Worm (Caenorhabditis elegans): ENCODE data around the gene ZK622.5.

Gene ZK622.5

ce11 chrII:5330206-5330686, 41.0 kb downstream of the ZK622.5 start (continued):
- TF ChIP-seq Y53F4B.3 (GFP tag; IDR thresholded peaks at IDR 0.05) (no peak), cebp-1 (GFP tag; IDR thresholded peaks at IDR 0.05) (peak; percentile 77), cebp-1 (tag; optimal IDR thresholded peaks at IDR 0.05) (peak; percentile 94), rpc-1 (optimal IDR thresholded peaks at IDR 0.05) (no peak), rpc-1 (tag; optimal IDR thresholded peaks at IDR 0.05) (no peak), Y79H2A.3 (GFP tag; conservative IDR thresholded peaks at IDR 0.05) (no peak), mxl-1 (tag; optimal IDR thresholded peaks at IDR 0.05) (no peak), lin-35 (GFP tag; optimal IDR thresholded peaks at IDR 0.05) (peak in 1 of 3 experiments; percentile 18), gei-17 (GFP tag; optimal IDR thresholded peaks at IDR 0.05) (no peak), F55B11.4 (tag; optimal IDR thresholded peaks at IDR 0.05; ENCODE audit: borderline replicate concordance, insufficient read depth) (no peak), sptf-2 (GFP tag; optimal IDR thresholded peaks at IDR 0.05) (no peak), ceh-40 (GFP tag; IDR thresholded peaks at IDR 0.05) (no peak), tbp1 (GFP tag; optimal IDR thresholded peaks at IDR 0.05) (peak; percentile 19), Y95B8A.8 (GFP tag; IDR thresholded peaks at IDR 0.05) (no peak), lsl-1 (GFP tag; optimal IDR thresholded peaks at IDR 0.05) (no peak), unc-62 (GFP tag; optimal IDR thresholded peaks at IDR 0.05) (peak; percentile 60), let-607 (tag; optimal IDR thresholded peaks at IDR 0.05) (peak; percentile 53 to 55), F33H1.4 (GFP tag; IDR thresholded peaks at IDR 0.05) (no peak), hrde-1 (tag; optimal IDR thresholded peaks at IDR 0.05; ENCODE audit: borderline replicate concordance) (no peak), egl-44 (GFP tag; IDR thresholded peaks at IDR 0.05) (peak; percentile 25; the same call in 1 of the 2 replicates), dpl-1 (GFP tag; optimal IDR thresholded peaks at IDR 0.05) (no peak), nfya-2 (GFP tag; IDR thresholded peaks at IDR 0.05) (no peak), T07F8.4 (tag; optimal IDR thresholded peaks at IDR 0.05) (no peak), rec-8 (tag; optimal IDR thresholded peaks at IDR 0.05) (no peak), ets-4 (GFP tag; optimal IDR thresholded peaks at IDR 0.05) (peak; percentile 33), bed-1 (GFP tag; IDR thresholded peaks at IDR 0.05) (no peak), bed-2 (GFP tag; IDR thresholded peaks at IDR 0.05) (no peak), ZK185.1 (tag; optimal IDR thresholded peaks at IDR 0.05; ENCODE audit: poor library complexity, severe bottlenecking) (peak; percentile 59), attf-3 (GFP tag; conservative IDR thresholded peaks at IDR 0.05) (no peak), die-1 (tag; optimal IDR thresholded peaks at IDR 0.05) (no peak), atf-7 (tag; optimal IDR thresholded peaks at IDR 0.05) (peak; percentile 99), lin-40 (tag; optimal IDR thresholded peaks at IDR 0.05) (peak; percentile 84), attf-6 (GFP tag; IDR thresholded peaks at IDR 0.05) (no peak), F57A8.1 (GFP tag; optimal IDR thresholded peaks at IDR 0.05) (no peak), aptf-2 (GFP tag; conservative IDR thresholded peaks at IDR 0.05) (no peak), madf-3 (GFP tag; IDR thresholded peaks at IDR 0.05) (no peak), egl-18 (GFP tag; IDR thresholded peaks at IDR 0.05) (no peak), tbx-9 (tag; optimal IDR thresholded peaks at IDR 0.05; ENCODE audit: borderline replicate concordance) (no peak), ceh-91 (GFP tag; IDR thresholded peaks at IDR 0.05) (no peak), F39B2.1 (GFP tag; IDR thresholded peaks at IDR 0.05) (no peak), madf-6 (GFP tag; IDR thresholded peaks at IDR 0.05) (no peak), snpc-4 (GFP tag; optimal IDR thresholded peaks at IDR 0.05) (no peak), snpc-4 (tag; optimal IDR thresholded peaks at IDR 0.05) (peak in 1 of 4 experiments; percentile 49), egrh-3 (GFP tag; IDR thresholded peaks at IDR 0.05) (no peak), ceh-58 (GFP tag; IDR thresholded peaks at IDR 0.05) (no peak), dox-1 (GFP tag; IDR thresholded peaks at IDR 0.05) (peak; percentile 75), him-1 (tag; optimal IDR thresholded peaks at IDR 0.05) (no peak), ccch-3 (GFP tag; optimal IDR thresholded peaks at IDR 0.05) (no peak), mel-28 (tag; optimal IDR thresholded peaks at IDR 0.05; ENCODE audit: borderline replicate concordance) (no peak)

All from whole organism, young adult.